Fruit fly (Drosophila melanogaster) whole organism, embryonic: ENCODE measurements around the gene se.

Experiments used
- Atf-2 ChIP-seq: fragments of 200-800 bp; sonication (Bioruptor generic); optimal IDR thresholded peaks from 2 replicates; lab custom pipeline; 2016; ENCODE audit warnings: missing biosample characterization, missing genetic modification characterization
- Bgb ChIP-seq: fragments of 200-800 bp; sonication (Bioruptor generic); IDR thresholded peaks from 2 replicates; pipeline ENCODE4 v1.3.6; 2022; ENCODE audit warnings: missing biosample characterization, missing genetic modification characterization; ENCODE audit not compliant: partially characterized antibody
- Blimp-1 ChIP-seq: fragments of 200-800 bp; sonication (Bioruptor generic); optimal IDR thresholded peaks from 3 replicates; lab custom pipeline; 2018; ENCODE audit warnings: missing biosample characterization, missing genetic modification characterization, mild to moderate bottlenecking, moderate library complexity, missing genetic modification reagents
- Bteb2 ChIP-seq: fragments of 200-800 bp; sonication (Bioruptor generic); optimal IDR thresholded peaks from 2 replicates; lab custom pipeline; 2016; ENCODE audit warnings: missing biosample characterization, missing genetic modification characterization
- CG11085 ChIP-seq: fragments of 200-800 bp; sonication (Bioruptor generic); IDR thresholded peaks from 2 replicates; pipeline ENCODE4 v1.3.6; 2022; ENCODE audit warnings: missing biosample characterization, missing genetic modification characterization
- CG11247 ChIP-seq: fragments of 200-800 bp; sonication (Bioruptor generic); IDR thresholded peaks from 2 replicates; pipeline ENCODE4 v1.3.6; 2022; ENCODE audit warnings: missing biosample characterization, missing genetic modification characterization
- CG12942 ChIP-seq: fragments of 200-800 bp; sonication (Bioruptor generic); optimal IDR thresholded peaks from 3 replicates; lab custom pipeline; 2016; ENCODE audit warnings: missing biosample characterization, missing genetic modification characterization
- CG13296 ChIP-seq: fragments of 200-800 bp; sonication (Bioruptor generic); optimal IDR thresholded peaks from 3 replicates; lab custom pipeline; 2018; ENCODE audit warnings: missing biosample characterization, mild to moderate bottlenecking, missing genetic modification characterization
- CG1529 ChIP-seq: fragments of 200-800 bp; sonication (Bioruptor generic); optimal IDR thresholded peaks from 3 replicates; lab custom pipeline; 2018; ENCODE audit warnings: missing biosample characterization, missing genetic modification characterization
- CG15696 ChIP-seq: fragments of 200-800 bp; sonication (Bioruptor generic); optimal IDR thresholded peaks from 2 replicates; lab custom pipeline; 2019; ENCODE audit warnings: missing biosample characterization, mild to moderate bottlenecking, missing genetic modification characterization, moderate library complexity
- CG1647 ChIP-seq: fragments of 200-800 bp; sonication (Bioruptor generic); optimal IDR thresholded peaks from 3 replicates; lab custom pipeline; 2016; ENCODE audit warnings: missing biosample characterization, missing genetic modification characterization
- CG16779 ChIP-seq: fragments of 200-800 bp; sonication (Bioruptor generic); IDR thresholded peaks from 2 replicates; pipeline ENCODE4 v1.3.6; 2022; ENCODE audit warnings: missing biosample characterization, missing genetic modification characterization
- CG17829 ChIP-seq: fragments of 200-800 bp; optimal IDR thresholded peaks from 2 replicates; lab custom pipeline; 2019; ENCODE audit warnings: missing biosample characterization, mild to moderate bottlenecking, missing genetic modification characterization, moderate library complexity
- CG1832 ChIP-seq: fragments of 200-800 bp; sonication (Bioruptor generic); optimal IDR thresholded peaks from 2 replicates; lab custom pipeline; 2017; ENCODE audit warnings: missing biosample characterization, mild to moderate bottlenecking, missing genetic modification characterization, inconsistent platforms
- CG18619 ChIP-seq: fragments of 200-800 bp; sonication (Bioruptor generic); optimal IDR thresholded peaks from 3 replicates; lab custom pipeline; 2017; ENCODE audit warnings: missing biosample characterization, mild to moderate bottlenecking, missing genetic modification characterization
- CG2875 ChIP-seq: fragments of 200-800 bp; sonication (Bioruptor generic); optimal IDR thresholded peaks from 2 replicates; lab custom pipeline; 2017; ENCODE audit warnings: missing biosample characterization, mild to moderate bottlenecking, missing genetic modification characterization, missing genetic modification reagents
- CG30431 ChIP-seq: fragments of 200-800 bp; sonication (Bioruptor generic); optimal IDR thresholded peaks from 2 replicates; lab custom pipeline; 2017; ENCODE audit warnings: missing biosample characterization, missing genetic modification characterization
- CG34224 ChIP-seq: fragments of 200-800 bp; sonication (Bioruptor generic); IDR thresholded peaks from 3 replicates; pipeline ENCODE4 v1.3.6; 2022; ENCODE audit warnings: missing biosample characterization, missing genetic modification characterization; ENCODE audit not compliant: partially characterized antibody
- CG3838 ChIP-seq: fragments of 200-800 bp; sonication (Bioruptor generic); optimal IDR thresholded peaks from 3 replicates; lab custom pipeline; 2016; ENCODE audit warnings: missing biosample characterization, missing genetic modification characterization
- CG6272 ChIP-seq: fragments of 200-800 bp; sonication (Bioruptor generic); IDR thresholded peaks from 2 replicates; pipeline ENCODE4 v1.3.6; 2022; ENCODE audit warnings: missing biosample characterization, missing genetic modification characterization
- CG7556 ChIP-seq: fragments of 200-800 bp; sonication (Bioruptor generic); optimal IDR thresholded peaks from 2 replicates; lab custom pipeline; 2017; ENCODE audit warnings: missing biosample characterization, mild to moderate bottlenecking, missing genetic modification characterization
- CG8765 ChIP-seq: fragments of 200-800 bp; sonication (Bioruptor generic); IDR thresholded peaks from 2 replicates; pipeline ENCODE4 v1.3.6; 2022; ENCODE audit warnings: missing biosample characterization, missing genetic modification characterization
- CG9727 ChIP-seq: fragments of 200-800 bp; sonication (Bioruptor generic); optimal IDR thresholded peaks from 3 replicates; lab custom pipeline; 2017; ENCODE audit warnings: missing biosample characterization, mild to moderate bottlenecking, missing genetic modification characterization
- GATAe ChIP-seq: fragments of 200-800 bp; sonication (Bioruptor generic); conservative IDR thresholded peaks from 2 replicates; pipeline ENCODE4 v1.3.6; 2022; ENCODE audit warnings: missing biosample characterization, missing genetic modification characterization
- MBD-R2 ChIP-seq: fragments of 200-800 bp; sonication (Bioruptor generic); IDR thresholded peaks from 2 replicates; pipeline ENCODE4 v1.3.6; 2022; ENCODE audit warnings: missing biosample characterization, missing genetic modification characterization
- NFAT ChIP-seq: fragments of 200-800 bp; sonication (Bioruptor generic); IDR thresholded peaks from 2 replicates; pipeline ENCODE4 v1.3.6; 2022; ENCODE audit warnings: missing biosample characterization, missing genetic modification characterization
- Neu2 ChIP-seq: fragments of 200-800 bp; sonication (Bioruptor generic); optimal IDR thresholded peaks from 3 replicates; lab custom pipeline; 2016; ENCODE audit warnings: missing biosample characterization, missing genetic modification characterization, borderline replicate concordance
- Ptx1 ChIP-seq: fragments of 200-800 bp; sonication (Bioruptor generic); IDR thresholded peaks from 2 replicates; pipeline ENCODE4 v1.3.6; 2022; ENCODE audit warnings: missing biosample characterization, missing genetic modification characterization
- Sry-β ChIP-seq: fragments of 200-800 bp; sonication (Bioruptor generic); optimal IDR thresholded peaks from 2 replicates; lab custom pipeline; 2018; ENCODE audit warnings: missing biosample characterization, mild to moderate bottlenecking, missing genetic modification characterization, moderate library complexity
- Sry-δ ChIP-seq: fragments of 200-800 bp; sonication (Bioruptor generic); optimal IDR thresholded peaks from 2 replicates; lab custom pipeline; 2016; ENCODE audit warnings: missing biosample characterization, missing genetic modification characterization
- ato ChIP-seq: fragments of 200-800 bp; sonication (Bioruptor generic); IDR thresholded peaks from 2 replicates; pipeline ENCODE4 v1.3.6; 2022; ENCODE audit warnings: missing biosample characterization, missing genetic modification characterization; ENCODE audit not compliant: partially characterized antibody
- br ChIP-seq: fragments of >200 bp; optimal IDR thresholded peaks from 2 replicates; lab custom pipeline; 2017
- caup ChIP-seq: fragments of 200-800 bp; sonication (Bioruptor generic); optimal IDR thresholded peaks from 3 replicates; lab custom pipeline; 2017; ENCODE audit warnings: missing biosample characterization, mild to moderate bottlenecking, missing genetic modification characterization, moderate library complexity; ENCODE audit not compliant: severe bottlenecking
- dysf ChIP-seq: fragments of 200-800 bp; sonication (Bioruptor generic); IDR thresholded peaks from 3 replicates; pipeline ENCODE4 v1.3.6; 2022; ENCODE audit warnings: missing biosample characterization, missing genetic modification characterization
- emc ChIP-seq: fragments of 200-800 bp; sonication (Bioruptor generic); optimal IDR thresholded peaks from 2 replicates; lab custom pipeline; 2016; ENCODE audit warnings: missing biosample characterization, missing genetic modification characterization
- esg ChIP-seq: fragments of 200-800 bp; sonication (Bioruptor generic); conservative IDR thresholded peaks from 2 replicates; pipeline ENCODE4 v1.3.6; 2022; ENCODE audit warnings: missing biosample characterization, missing genetic modification characterization
- fd64A ChIP-seq: fragments of 200-800 bp; sonication (Bioruptor generic); optimal IDR thresholded peaks from 3 replicates; lab custom pipeline; 2018; ENCODE audit warnings: missing biosample characterization, mild to moderate bottlenecking, missing genetic modification characterization
- gfzf ChIP-seq: fragments of 200-800 bp; sonication (Bioruptor generic); optimal IDR thresholded peaks from 2 replicates; lab custom pipeline; 2016; ENCODE audit warnings: missing biosample characterization, mild to moderate bottlenecking, missing genetic modification characterization, moderate library complexity
- grn ChIP-seq: fragments of 200-800 bp; sonication (Bioruptor generic); optimal IDR thresholded peaks from 3 replicates; lab custom pipeline; 2017; ENCODE audit warnings: missing biosample characterization, missing genetic modification characterization
- jing ChIP-seq: fragments of 200-800 bp; sonication (Bioruptor generic); optimal IDR thresholded peaks from 2 replicates; lab custom pipeline; 2018; ENCODE audit warnings: missing biosample characterization, mild to moderate bottlenecking, missing genetic modification characterization
- mirr ChIP-seq: fragments of 200-800 bp; sonication (Bioruptor generic); optimal IDR thresholded peaks from 3 replicates; lab custom pipeline; 2018; ENCODE audit warnings: missing biosample characterization, mild to moderate bottlenecking, missing genetic modification characterization
- org-1 ChIP-seq: fragments of 200-800 bp; sonication (Bioruptor generic); optimal IDR thresholded peaks from 2 replicates; lab custom pipeline; 2017; ENCODE audit warnings: missing biosample characterization, missing genetic modification characterization
- otp ChIP-seq: fragments of 200-800 bp; sonication (Bioruptor generic); IDR thresholded peaks from 3 replicates; pipeline ENCODE4, ENCODE4 v1.3.6; 2022; ENCODE audit warnings: missing biosample characterization, missing genetic modification characterization
- p53 ChIP-seq: fragments of 200-800 bp; sonication (Bioruptor generic); optimal IDR thresholded peaks from 2 replicates; lab custom pipeline; 2016; ENCODE audit warnings: missing biosample characterization, missing genetic modification characterization
- pb ChIP-seq: fragments of 200-800 bp; sonication (Bioruptor generic); optimal IDR thresholded peaks from 3 replicates; lab custom pipeline; 2016; ENCODE audit warnings: missing biosample characterization, missing genetic modification characterization
- pum ChIP-seq: fragments of 200-800 bp; sonication (Bioruptor generic); optimal IDR thresholded peaks from 2 replicates; lab custom pipeline; 2016; ENCODE audit warnings: missing biosample characterization, missing genetic modification characterization
- ranshi ChIP-seq: fragments of 200-800 bp; sonication (Bioruptor generic); IDR thresholded peaks from 2 replicates; pipeline ENCODE4 v1.3.6; 2022; ENCODE audit warnings: missing biosample characterization, missing genetic modification characterization
- shn ChIP-seq: fragments of 200-800 bp; sonication (Bioruptor generic); optimal IDR thresholded peaks from 3 replicates; lab custom pipeline; 2016; ENCODE audit warnings: missing biosample characterization, missing genetic modification characterization
- vvl ChIP-seq: fragments of 200-800 bp; sonication (Bioruptor generic); IDR thresholded peaks from 2 replicates; pipeline ENCODE4 v1.3.6; 2022; ENCODE audit warnings: missing biosample characterization, missing genetic modification characterization
- wek ChIP-seq: fragments of 200-800 bp; sonication (Bioruptor generic); optimal IDR thresholded peaks from 3 replicates; lab custom pipeline; 2018; ENCODE audit warnings: missing biosample characterization, mild to moderate bottlenecking, missing genetic modification characterization, moderate library complexity

Gene se

dm6 chr3L:8524816-8525625, 4.7 kb downstream of the se start, which contains the start of the genes GstO1 and foi (continued):
- peak; percentile 99 for TF ChIP-seq Bgb (GFP tag; lab: Robert Waterston, UW)
- TF ChIP-seq CG12942 (GFP tag; lab: Kevin White, UChicago): no peak
- TF ChIP-seq ranshi (GFP tag; lab: Robert Waterston, UW): peak; percentile 11; the same call in 1 of the 2 replicates
- no peak for TF ChIP-seq br (lab: Kevin White, UChicago)
- no peak for TF ChIP-seq GATAe (GFP tag; lab: Robert Waterston, UW)
- TF ChIP-seq CG8765 (GFP tag; lab: Robert Waterston, UW): no peak
- TF ChIP-seq Neu2 (GFP tag; lab: Kevin White, UChicago): no peak
- TF ChIP-seq CG9727 (GFP tag; lab: Kevin White, UChicago): peak; percentile 11
- no peak for TF ChIP-seq Bteb2 (GFP tag; lab: Kevin White, UChicago)
- TF ChIP-seq Sry-β (GFP tag; lab: Kevin White, UChicago): no peak
- no peak for TF ChIP-seq Atf-2 (GFP tag; lab: Kevin White, UChicago)
- no peak for TF ChIP-seq caup
- peak; percentile 35 for TF ChIP-seq grn (GFP tag; lab: Kevin White, UChicago)
- no peak for TF ChIP-seq CG7556
- TF ChIP-seq CG16779 (GFP tag; lab: Robert Waterston, UW): no peak
- no peak for TF ChIP-seq pum
- TF ChIP-seq CG6272 (GFP tag; lab: Robert Waterston, UW): peak; percentile 60; the same call in 1 of the 2 replicates
- peak; percentile 2 for TF ChIP-seq mirr (GFP tag; lab: Kevin White, UChicago)
- TF ChIP-seq Sry-δ (GFP tag; lab: Kevin White, UChicago): peak; percentile 93
- TF ChIP-seq esg: no peak
- TF ChIP-seq fd64A (GFP tag; lab: Kevin White, UChicago): no peak
- no peak for TF ChIP-seq Blimp-1 (GFP tag; lab: Kevin White, UChicago)
- TF ChIP-seq ato (GFP tag; lab: Robert Waterston, UW): peak; percentile 99
- TF ChIP-seq CG15696 (tag; lab: Kevin White, UChicago): no peak
- TF ChIP-seq CG30431 (GFP tag; lab: Kevin White, UChicago): no peak
- TF ChIP-seq CG1647 (GFP tag; lab: Kevin White, UChicago): no peak
- TF ChIP-seq pb: peak; percentile 25
- no peak for TF ChIP-seq CG11085 (GFP tag; lab: Robert Waterston, UW)
- TF ChIP-seq jing (GFP tag; lab: Kevin White, UChicago): no peak
- peak; percentile 68 for TF ChIP-seq MBD-R2 (GFP tag; lab: Robert Waterston, UW)
- TF ChIP-seq vvl (GFP tag; lab: Robert Waterston, UW): peak; percentile 48
- no peak for TF ChIP-seq emc (GFP tag; lab: Kevin White, UChicago)
- no peak for TF ChIP-seq org-1
- TF ChIP-seq shn (GFP tag; lab: Kevin White, UChicago): no peak
- peak; percentile 69 for TF ChIP-seq NFAT (GFP tag; lab: Robert Waterston, UW)
- peak; percentile 15 for TF ChIP-seq gfzf (GFP tag; lab: Kevin White, UChicago)
- TF ChIP-seq CG1529 (GFP tag; lab: Kevin White, UChicago): no peak
- TF ChIP-seq otp (GFP tag; lab: Robert Waterston, UW): 0 out of 3 replicates have a peak, but pooled peaks have one; percentile 27
- TF ChIP-seq CG1832: no peak
- TF ChIP-seq CG2875 (GFP tag; lab: Kevin White, UChicago): no peak
- no peak for TF ChIP-seq wek (GFP tag; lab: Kevin White, UChicago)
- peak; percentile 29 for TF ChIP-seq CG3838 (GFP tag; lab: Kevin White, UChicago)
- TF ChIP-seq CG18619 (GFP tag; lab: Kevin White, UChicago): no peak
- peak; percentile 68 for TF ChIP-seq CG17829
- no peak for TF ChIP-seq p53 (GFP tag; lab: Kevin White, UChicago)
- peak; percentile 21; the same call in 1 of the 2 replicates for TF ChIP-seq Ptx1 (GFP tag; lab: Robert Waterston, UW)
- peak; percentile 54 for TF ChIP-seq CG11247 (GFP tag; lab: Robert Waterston, UW)
- no peak for TF ChIP-seq dysf (GFP tag; lab: Robert Waterston, UW)
- TF ChIP-seq CG34224 (GFP tag; lab: Robert Waterston, UW): peak; percentile 94
- TF ChIP-seq CG13296 (GFP tag; lab: Kevin White, UChicago): no peak
